Worm (Caenorhabditis elegans) whole organism, L4/young adult: ENCODE data around the gene srw-3.

Experiments
- W03F9.2 ChIP-seq: fragments of 150-350 bp; optimal IDR thresholded peaks from 2 replicates; lab custom pipeline; 2014; ENCODE audit warnings: missing biosample characterization, missing genetic modification characterization
- dao-5 ChIP-seq: sonication (generic microtip); optimal IDR thresholded peaks from 2 replicates; lab custom pipeline; 2016; ENCODE audit warnings: missing genotype, missing genetic modification characterization, moderate library complexity, missing compliant biosample characterization
- him-1 ChIP-seq: sonication (generic microtip); optimal IDR thresholded peaks from 2 replicates; lab custom pipeline; 2016; ENCODE audit warnings: missing genotype, missing genetic modification reagents, missing genetic modification characterization, missing compliant biosample characterization

srw-3 gene

ce11 chrV:7739949-7740348 is 34.5 kb downstream of the srw-3 start:
- TF ChIP-seq dao-5 (tag; lab: Kevin White, UChicago) (no peak), him-1 (no peak), W03F9.2 (tag; lab: Kevin White, UChicago) (no peak)

ce11 chrV:7741918-7742317 is 36.5 kb downstream of the srw-3 start:
- no peak for TF ChIP-seq W03F9.2 (tag; lab: Kevin White, UChicago)
- TF ChIP-seq him-1, result no peak
- TF ChIP-seq dao-5 (tag; lab: Kevin White, UChicago), result no peak

- no peak for TF ChIP-seq W03F9.2 (tag; lab: Kevin White, UChicago)
- no peak for TF ChIP-seq dao-5 (tag; lab: Kevin White, UChicago)
- TF ChIP-seq him-1, result no peak
Measured at ce11 chrV:7742485-7742959, 37.1 kb downstream of the srw-3 start, which contains the start of gene fbxl-5. TSS of gene fbxl-5 (plus strand) at chrV:7742909.

ce11 chrV:7744068-7744467 is 38.7 kb downstream of the srw-3 start:
- TF ChIP-seq dao-5 (tag; lab: Kevin White, UChicago) (no peak), W03F9.2 (tag; lab: Kevin White, UChicago) (no peak), him-1 (no peak)

- no peak for TF ChIP-seq W03F9.2 (tag; lab: Kevin White, UChicago)
- TF ChIP-seq him-1, result no peak
- TF ChIP-seq dao-5 (tag; lab: Kevin White, UChicago), result no peak
Measured at ce11 chrV:7745386-7745785, 40.0 kb downstream of the srw-3 start.

- TF ChIP-seq dao-5 (tag; lab: Kevin White, UChicago), result no peak
- no peak for TF ChIP-seq W03F9.2 (tag; lab: Kevin White, UChicago)
- no peak for TF ChIP-seq him-1
Measured at ce11 chrV:7745903-7746302, 40.5 kb downstream of the srw-3 start.

ce11 chrV:7747132-7747531 is 41.7 kb downstream of the srw-3 start:
- TF ChIP-seq him-1 (no peak), W03F9.2 (tag; lab: Kevin White, UChicago) (no peak), dao-5 (tag; lab: Kevin White, UChicago) (no peak)

- no peak for TF ChIP-seq W03F9.2 (tag; lab: Kevin White, UChicago)
- no peak for TF ChIP-seq him-1
- no peak for TF ChIP-seq dao-5 (tag; lab: Kevin White, UChicago)
Measured at ce11 chrV:7747987-7748607, 42.7 kb downstream of the srw-3 start.

- TF ChIP-seq him-1, result no peak
- no peak for TF ChIP-seq W03F9.2 (tag; lab: Kevin White, UChicago)
- TF ChIP-seq dao-5 (tag; lab: Kevin White, UChicago), result no peak
Measured at ce11 chrV:7749708-7750107, 44.3 kb downstream of the srw-3 start.

- TF ChIP-seq dao-5 (tag; lab: Kevin White, UChicago) (no peak), W03F9.2 (tag; lab: Kevin White, UChicago) (no peak), him-1 (no peak)
Measured at ce11 chrV:7754557-7754956, 49.1 kb downstream of the srw-3 start, which contains the start of gene T05B11.4. TSS of gene T05B11.4 (minus strand) at chrV:7754657.

- TF ChIP-seq him-1 (no peak), dao-5 (tag; lab: Kevin White, UChicago) (no peak), W03F9.2 (tag; lab: Kevin White, UChicago) (no peak)
Measured at ce11 chrV:7755991-7756390, 50.6 kb downstream of the srw-3 start.
